Worm (Caenorhabditis elegans) whole organism, L3 larva: ENCODE measurements around the gene mmcm-1.

Experiments used
- elt-3 ChIP-seq, 3 experiments: fragments of 150-350 bp in 1 of 3; sonication (generic microtip) in 2 of 3; optimal IDR thresholded peaks; 2 replicates in 2 of 3; 4 replicates in 1 of 3; lab custom pipeline; 2014 to 2017; ENCODE audit warnings: missing biosample characterization in 3 of 3, missing genetic modification characterization in 3 of 3
- lin-15B ChIP-seq: fragments of 150-350 bp; optimal IDR thresholded peaks from 2 replicates; lab custom pipeline; 2014; ENCODE audit warnings: missing biosample characterization, missing genetic modification characterization
- mdl-1 ChIP-seq: fragments of 150-350 bp; optimal IDR thresholded peaks from 2 replicates; lab custom pipeline; 2014; ENCODE audit warnings: missing biosample characterization, missing genetic modification characterization

DNA sequence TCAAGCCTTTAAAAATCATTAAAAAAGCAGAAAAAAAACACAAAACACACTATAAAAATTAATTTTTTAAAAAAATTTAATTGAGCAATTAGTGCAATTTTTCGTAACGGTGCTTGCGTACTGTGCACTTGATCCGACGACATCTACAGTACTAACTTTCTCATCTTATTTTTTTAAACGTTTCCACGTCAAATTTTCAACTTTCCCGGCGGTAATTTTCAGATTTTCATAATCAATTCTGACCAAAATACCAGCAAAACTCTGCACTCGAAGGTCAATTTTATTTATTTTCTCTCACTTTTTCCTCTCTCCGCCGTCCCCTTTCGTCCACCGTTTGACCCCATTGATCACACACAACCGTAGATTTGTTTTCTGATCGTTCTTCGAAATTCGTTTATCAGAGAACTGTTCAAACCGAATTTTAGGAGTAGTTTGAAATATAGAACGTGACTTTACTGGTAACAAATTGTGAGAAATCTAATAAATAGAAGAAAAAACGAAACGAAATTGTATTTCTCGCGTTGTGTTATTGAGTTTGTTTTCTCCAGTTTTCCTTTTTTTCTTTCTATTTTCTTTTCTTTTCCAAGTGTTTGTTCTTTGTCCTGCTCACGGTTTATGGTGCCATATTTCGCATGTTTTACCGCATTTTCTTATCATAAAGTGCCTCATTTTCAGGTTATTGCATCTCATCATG is 43.5 kb downstream of the mmcm-1 start, which contains the start of gene acs-19:
- TF ChIP-seq elt-3 (tag; optimal IDR thresholded peaks at IDR 0.05; lab: Kevin White, UChicago) (no peak), mdl-1 (tag; lab: Kevin White, UChicago) (no peak), lin-15B (tag; lab: Kevin White, UChicago) (no peak)
